Worm (Caenorhabditis elegans) whole organism, late embryonic: ENCODE data around the gene D1069.3.

ENCODE experiments used
- F13H6.1 ChIP-seq: sonication (generic microtip); optimal IDR thresholded peaks from 2 replicates; lab custom pipeline; 2016; ENCODE audit warnings: missing genetic modification characterization, missing compliant biosample characterization
- ama-1 ChIP-seq: fragments of 150-350 bp; optimal IDR thresholded peaks from 2 replicates; lab custom pipeline; 2014
- ceh-30 ChIP-seq: fragments of 150-350 bp; optimal IDR thresholded peaks from 2 replicates; lab custom pipeline; 2014; ENCODE audit warnings: missing biosample characterization, missing genetic modification characterization
- fkh-10 ChIP-seq: fragments of 150-350 bp; optimal IDR thresholded peaks from 2 replicates; lab custom pipeline; 2014; ENCODE audit warnings: missing biosample characterization, missing genetic modification reagents, missing genetic modification characterization
- lim-6 ChIP-seq: sonication (generic microtip); optimal IDR thresholded peaks from 2 replicates; lab custom pipeline; 2016; ENCODE audit warnings: missing genetic modification characterization, missing compliant biosample characterization
- mec-3 ChIP-seq: sonication (generic microtip); optimal IDR thresholded peaks from 2 replicates; lab custom pipeline; 2016; ENCODE audit warnings: borderline replicate concordance, missing genetic modification characterization, missing compliant biosample characterization
- pqm-1 ChIP-seq: sonication (generic microtip); optimal IDR thresholded peaks from 2 replicates; lab custom pipeline; 2016; ENCODE audit warnings: missing genetic modification characterization, missing compliant biosample characterization
- ref-2 ChIP-seq: sonication (generic microtip); optimal IDR thresholded peaks from 2 replicates; lab custom pipeline; 2016; ENCODE audit warnings: missing genetic modification characterization, missing compliant biosample characterization
- sox-4 ChIP-seq: sonication (generic microtip); optimal IDR thresholded peaks from 2 replicates; lab custom pipeline; 2017; ENCODE audit warnings: mild to moderate bottlenecking, missing genetic modification characterization, inconsistent platforms, missing compliant biosample characterization
- zip-5 ChIP-seq: sonication (generic microtip); optimal IDR thresholded peaks from 2 replicates; lab custom pipeline; 2016; ENCODE audit warnings: missing genetic modification characterization, missing compliant biosample characterization

DNA sequence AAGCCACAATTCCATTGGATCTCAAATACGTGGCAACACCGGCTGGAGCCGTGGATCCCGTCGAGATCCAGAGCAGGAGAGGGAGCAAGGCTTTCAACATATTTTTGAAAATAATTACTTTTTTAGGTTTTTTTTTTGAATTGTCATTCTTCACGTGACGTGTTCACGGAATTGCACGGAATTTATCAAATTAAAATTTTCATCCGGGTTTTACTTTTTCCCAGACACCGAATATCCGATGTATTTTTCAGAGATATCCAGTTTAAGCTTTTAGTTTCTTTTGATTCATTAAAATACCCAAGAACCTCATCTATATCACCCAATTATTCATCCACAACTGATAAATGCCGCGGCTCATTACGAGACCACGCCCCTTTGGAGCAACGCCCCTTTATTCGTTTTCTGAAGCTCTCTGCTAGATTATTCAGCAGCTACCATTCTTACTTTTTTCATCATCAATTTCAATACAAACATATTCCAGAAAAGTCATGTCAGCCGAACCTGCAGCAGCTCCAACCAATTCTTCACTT is 50.7 kb downstream of the D1069.3 start, which contains the start of the genes clec-117 and B0432.1:
- TF ChIP-seq zip-5 (tag; lab: Kevin White, UChicago) (no peak), mec-3 (no peak), ceh-30 (tag; lab: Kevin White, UChicago) (no peak), lim-6 (tag; lab: Kevin White, UChicago) (no peak), ama-1 (no peak), pqm-1 (no peak), sox-4 (tag; lab: Kevin White, UChicago) (no peak), fkh-10 (GFP tag; lab: Kevin White, UChicago) (no peak), F13H6.1 (tag; lab: Kevin White, UChicago) (no peak), ref-2 (no peak)
